Worm (Caenorhabditis elegans) whole organism, L4 larva: ENCODE results near the gene bicd-1.
A peak's percentile ranks its signal among the peaks of the same experiment; 100 is the strongest.

Source experiments
- T20F7.1 ChIP-seq: fragments of 200-800 bp; sonication (Bioruptor generic); optimal IDR thresholded peaks from 2 replicates; lab custom pipeline; 2018; ENCODE audit warnings: mild to moderate bottlenecking, missing genetic modification characterization, missing compliant biosample characterization
- ZK337.2 ChIP-seq: fragments of 200-800 bp; sonication (Bioruptor generic); IDR thresholded peaks from 2 replicates; pipeline ENCODE4 v1.3.6; 2022; ENCODE audit warnings: missing genetic modification reagents, missing genetic modification characterization, missing compliant biosample characterization
- ZK546.5 ChIP-seq, 2 experiments: sonication (generic microtip); optimal IDR thresholded peaks; 2 replicates each; lab custom pipeline; 2017; ENCODE audit warnings: missing biosample characterization in 2 of 2, missing genetic modification characterization in 2 of 2
- aly-2 ChIP-seq: sonication (generic microtip); optimal IDR thresholded peaks from 2 replicates; lab custom pipeline; 2018; ENCODE audit warnings: missing biosample characterization, missing genetic modification characterization
- ama-1 ChIP-seq: fragments of 150-350 bp; optimal IDR thresholded peaks from 2 replicates; lab custom pipeline; 2014; ENCODE audit warnings: inconsistent platforms, mixed read lengths
- ceh-44 ChIP-seq: fragments of 200-800 bp; sonication (Bioruptor generic); IDR thresholded peaks from 2 replicates; pipeline ENCODE4 v1.3.6; 2022; ENCODE audit warnings: missing genetic modification reagents, missing genetic modification characterization, missing compliant biosample characterization
- daf-12 ChIP-seq: fragments of 150-350 bp; optimal IDR thresholded peaks from 2 replicates; lab custom pipeline; 2014; ENCODE audit warnings: missing biosample characterization, missing genetic modification reagents, missing genetic modification characterization
- daf-16 ChIP-seq, 3 experiments: sonication (generic microtip); optimal IDR thresholded peaks; 2 replicates each; lab custom pipeline; 2016 to 2017; ENCODE audit warnings: missing genetic modification characterization in 3 of 3, missing genetic modification reagents in 3 of 3, mild to moderate bottlenecking in 2 of 3, missing compliant biosample characterization in 2 of 3, missing biosample characterization in 1 of 3, moderate library complexity in 1 of 3
- daf-19 ChIP-seq: fragments of 200-800 bp; sonication (Bioruptor generic); conservative IDR thresholded peaks from 2 replicates; pipeline ENCODE4 v1.3.6; 2022; ENCODE audit warnings: missing genetic modification characterization, missing compliant biosample characterization
- dpl-1 ChIP-seq: fragments of 150-350 bp; optimal IDR thresholded peaks from 2 replicates; lab custom pipeline; 2014; ENCODE audit warnings: missing biosample characterization, missing genetic modification reagents, missing genetic modification characterization
- duxl-1 ChIP-seq: sonication (generic microtip); optimal IDR thresholded peaks from 2 replicates; lab custom pipeline; 2016; ENCODE audit warnings: mild to moderate bottlenecking, missing genetic modification characterization, moderate library complexity, missing compliant biosample characterization; ENCODE audit not compliant: poor library complexity
- dve-1 ChIP-seq: sonication (generic microtip); optimal IDR thresholded peaks from 2 replicates; lab custom pipeline; 2017; ENCODE audit warnings: antibody characterized with exemption, mild to moderate bottlenecking, missing genetic modification characterization, missing compliant biosample characterization; ENCODE audit not compliant: insufficient read depth
- egl-43 ChIP-seq: fragments of 200-800 bp; sonication (Bioruptor generic); IDR thresholded peaks from 2 replicates; pipeline ENCODE4 v1.3.6; 2022; ENCODE audit warnings: missing genetic modification reagents, missing genetic modification characterization, missing compliant biosample characterization
- fkh-10 ChIP-seq: fragments of 150-350 bp; optimal IDR thresholded peaks from 2 replicates; lab custom pipeline; 2014; ENCODE audit warnings: missing biosample characterization, missing genetic modification reagents, missing genetic modification characterization
- hlh-11 ChIP-seq: fragments of 200-800 bp; sonication (Bioruptor generic); optimal IDR thresholded peaks from 2 replicates; lab custom pipeline; 2018; ENCODE audit warnings: mild to moderate bottlenecking, missing genetic modification characterization, missing compliant biosample characterization
- hlh-30 ChIP-seq: sonication (generic microtip); optimal IDR thresholded peaks from 2 replicates; lab custom pipeline; 2017; ENCODE audit warnings: antibody characterized with exemption, mild to moderate bottlenecking, missing genetic modification characterization, missing compliant biosample characterization; ENCODE audit not compliant: insufficient read depth
- hmg-1.1 ChIP-seq: fragments of 200-800 bp; sonication (Bioruptor generic); IDR thresholded peaks from 2 replicates; pipeline ENCODE4 v1.3.6; 2022; ENCODE audit warnings: missing genetic modification reagents, missing genetic modification characterization, missing compliant biosample characterization
- lin-13 ChIP-seq: fragments of 150-350 bp; optimal IDR thresholded peaks from 2 replicates; lab custom pipeline; 2014; ENCODE audit warnings: missing biosample characterization, missing genetic modification reagents, missing genetic modification characterization
- lin-15B ChIP-seq: fragments of 150-350 bp; sonication (generic microtip); optimal IDR thresholded peaks from 3 replicates; lab custom pipeline; 2014; ENCODE audit warnings: missing biosample characterization, missing genetic modification characterization
- lin-38 ChIP-seq: fragments of 200-800 bp; sonication (Bioruptor generic); IDR thresholded peaks from 2 replicates; pipeline ENCODE4 v1.3.6; 2022; ENCODE audit warnings: missing genetic modification reagents, missing genetic modification characterization, missing compliant biosample characterization
- lin-39 ChIP-seq: fragments of 150-350 bp; optimal IDR thresholded peaks from 2 replicates; lab custom pipeline; 2014; ENCODE audit warnings: missing biosample characterization, missing genetic modification reagents, missing genetic modification characterization
- lsy-2 ChIP-seq, 2 experiments: fragments of 150-350 bp in 1 of 2; sonication (generic microtip) in 1 of 2; optimal IDR thresholded peaks; 2 replicates each; lab custom pipeline; 2014 to 2017; ENCODE audit warnings: missing biosample characterization in 2 of 2, missing genetic modification characterization in 2 of 2
- madf-9 ChIP-seq: fragments of 200-800 bp; sonication (Bioruptor generic); conservative IDR thresholded peaks from 2 replicates; pipeline ENCODE4 v1.3.6; 2022; ENCODE audit warnings: missing genetic modification reagents, missing genetic modification characterization, missing compliant biosample characterization
- mdt-29 ChIP-seq: fragments of 200-800 bp; sonication (Bioruptor generic); IDR thresholded peaks from 2 replicates; pipeline ENCODE4 v1.3.6; 2022; ENCODE audit warnings: missing genetic modification reagents, missing genetic modification characterization, missing compliant biosample characterization
- mxl-3 ChIP-seq: fragments of 200-800 bp; sonication (Bioruptor generic); optimal IDR thresholded peaks from 2 replicates; lab custom pipeline; 2018; ENCODE audit warnings: mild to moderate bottlenecking, missing genetic modification characterization, missing compliant biosample characterization
- nhr-11 ChIP-seq: fragments of 150-350 bp; optimal IDR thresholded peaks from 2 replicates; lab custom pipeline; 2014; ENCODE audit warnings: missing biosample characterization, missing genetic modification characterization
- nhr-111 ChIP-seq: fragments of 200-800 bp; sonication (Bioruptor generic); optimal IDR thresholded peaks from 2 replicates; lab custom pipeline; 2018; ENCODE audit warnings: mild to moderate bottlenecking, missing genetic modification characterization, missing compliant biosample characterization
- nhr-25 ChIP-seq: sonication (generic microtip); optimal IDR thresholded peaks from 2 replicates; lab custom pipeline; 2017; ENCODE audit warnings: missing genetic modification characterization, mild to moderate bottlenecking, missing compliant biosample characterization, antibody characterized with exemption, moderate library complexity, borderline replicate concordance; ENCODE audit not compliant: insufficient read depth
- nhr-42 ChIP-seq: fragments of 200-800 bp; sonication (Bioruptor generic); IDR thresholded peaks from 2 replicates; pipeline ENCODE4 v1.3.6; 2022; ENCODE audit warnings: missing genetic modification characterization, missing compliant biosample characterization
- nhr-76 ChIP-seq: fragments of 150-350 bp; optimal IDR thresholded peaks from 2 replicates; lab custom pipeline; 2014; ENCODE audit warnings: missing biosample characterization, missing genetic modification characterization
- pha-4 ChIP-seq, 2 experiments: fragments of 150-350 bp in 1 of 2; fragments of 200-800 bp in 1 of 2; sonication (Bioruptor generic) in 1 of 2; IDR thresholded peaks in 1 of 2; optimal IDR thresholded peaks in 1 of 2; 2 replicates each; pipeline versions ENCODE4 v1.3.6 to Lab custom; 2014 to 2022; ENCODE audit warnings: missing genetic modification characterization in 2 of 2, missing genetic modification reagents in 2 of 2, missing biosample characterization in 1 of 2, missing compliant biosample characterization in 1 of 2
- pqm-1 ChIP-seq: sonication (generic microtip); optimal IDR thresholded peaks from 2 replicates; lab custom pipeline; 2017; ENCODE audit warnings: missing biosample characterization, missing genetic modification characterization
- rbr-2 ChIP-seq: sonication (generic microtip); optimal IDR thresholded peaks from 2 replicates; lab custom pipeline; 2016; ENCODE audit warnings: missing genotype, missing genetic modification characterization, missing compliant biosample characterization
- saeg-2 ChIP-seq: fragments of 200-800 bp; sonication (Bioruptor generic); IDR thresholded peaks from 2 replicates; pipeline ENCODE4 v1.3.6; 2022; ENCODE audit warnings: missing genetic modification reagents, missing genetic modification characterization, missing compliant biosample characterization
- sdz-12 ChIP-seq: fragments of 200-800 bp; sonication (Bioruptor generic); optimal IDR thresholded peaks from 2 replicates; lab custom pipeline; 2018; ENCODE audit warnings: mild to moderate bottlenecking, missing genetic modification characterization, missing compliant biosample characterization
- set-16 ChIP-seq: fragments of 200-800 bp; sonication (Bioruptor generic); IDR thresholded peaks from 2 replicates; pipeline ENCODE4 v1.3.6; 2022; ENCODE audit warnings: missing genetic modification reagents, missing genetic modification characterization, missing compliant biosample characterization
- snpc-1.2 ChIP-seq: fragments of 200-800 bp; sonication (Bioruptor generic); IDR thresholded peaks from 2 replicates; pipeline ENCODE4 v1.3.6; 2022; ENCODE audit warnings: missing genetic modification reagents, missing genetic modification characterization, missing compliant biosample characterization
- unc-130 ChIP-seq: sonication (generic microtip); optimal IDR thresholded peaks from 2 replicates; lab custom pipeline; 2016; ENCODE audit warnings: missing genetic modification reagents, missing genetic modification characterization, missing compliant biosample characterization
- unc-62 ChIP-seq, 3 experiments: fragments of 150-350 bp in 1 of 3; sonication (generic microtip); optimal IDR thresholded peaks in 2 of 3; peaks in 1 of 3; 1 replicate in 1 of 3; 2 replicates in 2 of 3; lab custom pipeline; 2014 to 2017; ENCODE audit warnings: missing biosample characterization in 3 of 3, missing genetic modification characterization in 3 of 3, missing genetic modification reagents in 3 of 3, missing genotype in 1 of 3
- zfp-2 ChIP-seq: sonication (generic microtip); optimal IDR thresholded peaks from 2 replicates; lab custom pipeline; 2016; ENCODE audit warnings: mild to moderate bottlenecking, missing genetic modification characterization, missing compliant biosample characterization
- zfp-3 ChIP-seq: fragments of 200-800 bp; sonication (Bioruptor generic); conservative IDR thresholded peaks from 2 replicates; pipeline ENCODE4 v1.3.6; 2022; ENCODE audit warnings: missing genetic modification reagents, missing genetic modification characterization, missing compliant biosample characterization
- zip-11 ChIP-seq: fragments of 200-800 bp; sonication (Bioruptor generic); IDR thresholded peaks from 2 replicates; pipeline ENCODE4 v1.3.6; 2022; ENCODE audit warnings: missing genetic modification characterization, missing compliant biosample characterization

The bicd-1 gene

DNA sequence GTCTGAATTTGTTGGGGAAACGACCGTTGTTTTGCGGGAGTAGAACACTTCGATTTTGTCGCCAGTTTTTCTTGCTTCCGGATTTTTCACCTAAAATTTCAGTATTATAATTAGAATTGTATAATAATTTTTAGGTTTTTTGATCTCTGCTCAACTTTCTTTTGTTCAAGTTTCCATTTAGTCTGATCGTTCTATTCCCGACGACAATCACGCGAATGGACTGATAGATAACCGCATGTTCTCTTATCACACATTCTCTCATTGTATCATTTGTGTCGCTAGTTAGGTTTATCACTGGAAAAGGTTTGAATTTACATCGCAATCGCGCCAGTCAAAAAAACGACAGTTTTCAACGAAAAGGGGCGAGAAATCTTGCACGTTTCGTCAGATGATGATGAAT is 17.3 kb downstream of the bicd-1 start (continued):
- no peak for TF ChIP-seq madf-9 (GFP tag; lab: Robert Waterston, UW)
- no peak for TF ChIP-seq sdz-12 (GFP tag; lab: Kevin White, UChicago)
- no peak for TF ChIP-seq ama-1
- no peak for TF ChIP-seq lsy-2 (tag; optimal IDR thresholded peaks at IDR 0.05; lab: Kevin White, UChicago)
- TF ChIP-seq mxl-3 (GFP tag; lab: Kevin White, UChicago): peak; percentile 74
- TF ChIP-seq saeg-2 (GFP tag; lab: Robert Waterston, UW): no peak
- no peak for TF ChIP-seq rbr-2
- TF ChIP-seq nhr-25 (tag; lab: Kevin White, UChicago): no peak
- TF ChIP-seq daf-12 (tag; lab: Kevin White, UChicago): no peak
- no peak for TF ChIP-seq set-16
- peak; percentile 95 for TF ChIP-seq pqm-1
- TF ChIP-seq fkh-10 (GFP tag; lab: Kevin White, UChicago): no peak
- peak; percentile 79 for TF ChIP-seq hlh-30 (tag; lab: Kevin White, UChicago)
- no peak for TF ChIP-seq ZK337.2
- TF ChIP-seq pha-4 (GFP tag; IDR thresholded peaks at IDR 0.05; lab: Robert Waterston, UW): peak; percentile 42; the same call in 1 of the 2 replicates
- no peak for TF ChIP-seq pha-4 (tag; optimal IDR thresholded peaks at IDR 0.05; lab: Kevin White, UChicago)
- TF ChIP-seq ZK546.5 (tag; optimal IDR thresholded peaks at IDR 0.05; lab: Kevin White, UChicago): no peak

DNA sequence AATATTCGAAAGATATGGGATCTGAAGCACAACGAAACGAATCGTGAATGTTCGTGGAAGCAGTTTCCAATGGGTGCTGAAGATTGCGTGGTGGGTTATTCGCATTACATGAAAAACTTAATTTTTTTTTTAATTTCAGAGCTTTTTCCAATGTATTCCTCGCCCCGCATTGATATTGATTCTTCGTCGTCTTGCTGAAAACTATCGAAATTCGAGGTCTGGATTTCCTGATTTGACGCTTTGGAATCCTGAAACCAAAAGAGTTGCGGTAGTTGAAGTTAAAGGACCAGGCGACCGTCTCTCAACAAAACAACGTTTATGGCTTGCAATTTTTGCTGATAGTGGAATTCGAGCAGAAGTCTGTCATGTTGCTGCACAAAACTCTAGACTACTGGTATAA is 20.1 kb downstream of the bicd-1 start:
- TF ChIP-seq nhr-42 (0 out of 2 replicates have a peak, but pooled peaks have one; percentile 15), nhr-76 (tag; lab: Kevin White, UChicago) (no peak), zfp-2 (tag; lab: Kevin White, UChicago) (no peak), mdt-29 (GFP tag; lab: Robert Waterston, UW) (0 out of 2 replicates have a peak, but pooled peaks have one; percentile 18), hlh-11 (tag; lab: Kevin White, UChicago) (peak; percentile 11), zip-11 (GFP tag; lab: Robert Waterston, UW) (no peak), dve-1 (tag; lab: Kevin White, UChicago) (peak; percentile 1), daf-16 (GFP tag; optimal IDR thresholded peaks at IDR 0.05; lab: Kevin White, UChicago) (no peak), daf-16 (tag; optimal IDR thresholded peaks at IDR 0.05; lab: Kevin White, UChicago) (peak; percentile 79)

DNA sequence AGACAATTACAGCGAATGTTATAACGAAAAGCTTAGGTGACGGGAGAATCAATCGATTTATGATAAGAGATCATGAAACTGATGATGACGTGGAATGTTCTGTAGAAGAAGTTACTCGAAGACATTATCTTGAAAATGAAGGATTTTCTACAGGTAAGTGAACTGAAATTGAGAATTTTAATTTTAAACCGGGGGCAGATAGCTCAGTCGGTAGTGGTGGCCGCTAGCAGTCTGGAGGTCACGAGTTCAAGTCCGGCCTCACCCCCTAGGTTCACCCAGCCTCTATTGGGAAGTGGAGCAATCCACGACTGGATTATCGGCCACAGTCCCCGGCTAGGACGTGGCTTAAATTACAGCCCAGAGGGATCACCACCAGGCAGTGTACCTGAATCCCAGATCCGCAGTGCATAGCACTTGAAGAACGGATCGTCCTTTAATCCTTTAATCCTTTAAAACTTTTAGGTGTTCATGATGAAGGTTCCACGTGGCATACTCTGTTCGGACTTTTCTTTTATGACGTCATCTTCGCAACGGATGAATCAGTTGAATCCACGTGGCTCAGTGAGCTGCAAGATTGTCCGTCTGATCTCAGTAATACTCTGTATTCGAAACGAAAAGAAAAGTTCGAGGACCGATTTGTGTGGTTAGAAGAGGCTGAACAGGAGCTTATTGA is 20.6 kb downstream of the bicd-1 start:
- peak; percentile 11; the same call in 1 of the 2 replicates for TF ChIP-seq set-16
- TF ChIP-seq snpc-1.2 (GFP tag; lab: Robert Waterston, UW): peak; percentile 59; the same call in 1 of the 2 replicates

DNA sequence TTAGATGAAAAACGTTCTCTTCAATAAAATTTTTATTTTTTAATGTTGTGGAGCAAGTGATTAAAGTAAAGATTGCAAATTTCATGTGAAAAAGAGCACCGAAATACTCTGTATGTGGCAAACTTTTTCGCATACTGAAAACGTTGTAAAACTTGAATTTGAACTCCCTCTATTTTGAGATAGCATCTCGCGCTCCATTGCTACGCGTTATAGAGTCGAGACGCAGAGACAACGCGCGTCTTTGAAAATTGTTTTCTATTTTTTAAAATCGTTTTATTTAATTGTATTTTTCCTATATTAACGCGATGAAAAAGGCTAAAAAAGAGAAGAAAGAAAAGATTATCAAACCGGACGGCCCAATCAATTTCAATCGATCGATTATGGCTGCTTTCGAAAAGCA is 23.5 kb downstream of the bicd-1 start, which contains the start of gene fan-1:
Gene fan-1 (plus strand): TSS at position 78 of the 400 bp plus-strand sequence.
- TF ChIP-seq unc-130 (GFP tag; lab: Kevin White, UChicago): no peak
- TF ChIP-seq nhr-111 (GFP tag; lab: Kevin White, UChicago): no peak
- TF ChIP-seq lin-13 (GFP tag; lab: Kevin White, UChicago): no peak
- TF ChIP-seq daf-19: no peak
- no peak for TF ChIP-seq T20F7.1 (GFP tag; lab: Kevin White, UChicago)
- peak; percentile 57; the same call in 1 of the 2 replicates for TF ChIP-seq snpc-1.2 (GFP tag; lab: Robert Waterston, UW)
- peak; percentile 91 for TF ChIP-seq lin-38 (GFP tag; lab: Robert Waterston, UW)
- no peak for TF ChIP-seq pqm-1
- peak; percentile 51 for TF ChIP-seq hmg-1.1 (GFP tag; lab: Robert Waterston, UW)
- no peak for TF ChIP-seq lin-39
- TF ChIP-seq unc-62 (GFP tag; optimal IDR thresholded peaks at IDR 0.05 in 1 of 2; lab: Kevin White, UChicago): peak in 1 of 2 experiments; percentile 79
- no peak for TF ChIP-seq unc-62 (tag; optimal IDR thresholded peaks at IDR 0.05; lab: Kevin White, UChicago)
- TF ChIP-seq lin-15B (tag; lab: Kevin White, UChicago): no peak
- no peak for TF ChIP-seq ceh-44 (GFP tag; lab: Robert Waterston, UW)
- TF ChIP-seq dpl-1 (GFP tag; lab: Kevin White, UChicago): peak; percentile 94
- no peak for TF ChIP-seq egl-43 (GFP tag; lab: Robert Waterston, UW)
- no peak for TF ChIP-seq ZK337.2
- TF ChIP-seq zfp-3 (GFP tag; lab: Robert Waterston, UW): no peak
- TF ChIP-seq duxl-1 (tag; lab: Kevin White, UChicago): no peak
- TF ChIP-seq aly-2 (tag; lab: Kevin White, UChicago): no peak
- no peak for TF ChIP-seq daf-12 (tag; lab: Kevin White, UChicago)
- no peak for TF ChIP-seq zfp-2 (tag; lab: Kevin White, UChicago)
- TF ChIP-seq nhr-11 (tag; lab: Kevin White, UChicago): no peak
